Worm (Caenorhabditis elegans): ENCODE results near the gene ZK622.5.

The ZK622.5 gene

DNA sequence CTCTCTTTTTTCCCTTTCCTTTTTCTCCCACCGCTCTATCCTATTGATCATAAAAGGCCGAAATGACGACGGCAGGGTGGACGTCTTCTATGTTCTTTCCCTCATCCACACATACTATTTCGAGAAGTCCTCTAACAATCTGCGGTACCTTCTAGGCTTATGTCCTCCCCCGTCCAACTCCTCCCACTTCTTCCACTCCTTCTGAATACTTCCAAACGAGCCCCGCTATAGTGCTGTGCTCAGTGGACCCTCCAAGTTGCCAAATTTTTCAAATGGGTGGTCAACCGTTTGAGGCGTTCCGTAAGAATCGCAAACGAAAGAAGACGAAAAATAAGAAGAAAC, 46.8 kb downstream of the ZK622.5 start (continued):
- TF ChIP-seq ama-1 (optimal IDR thresholded peaks at IDR 0.05) (no peak), ceh-31 (tag; optimal IDR thresholded peaks at IDR 0.05) (peak; percentile 76), ceh-34 (tag; optimal IDR thresholded peaks at IDR 0.05) (no peak), unc-55 (GFP tag; optimal IDR thresholded peaks at IDR 0.05) (peak; percentile 42), nfya-1 (tag; optimal IDR thresholded peaks at IDR 0.05) (peak; percentile 66), sox-4 (tag; optimal IDR thresholded peaks at IDR 0.05) (no peak), hlh-8 (tag; optimal IDR thresholded peaks at IDR 0.05) (no peak), K02D7.2 (tag; optimal IDR thresholded peaks at IDR 0.05) (no peak)

DNA sequence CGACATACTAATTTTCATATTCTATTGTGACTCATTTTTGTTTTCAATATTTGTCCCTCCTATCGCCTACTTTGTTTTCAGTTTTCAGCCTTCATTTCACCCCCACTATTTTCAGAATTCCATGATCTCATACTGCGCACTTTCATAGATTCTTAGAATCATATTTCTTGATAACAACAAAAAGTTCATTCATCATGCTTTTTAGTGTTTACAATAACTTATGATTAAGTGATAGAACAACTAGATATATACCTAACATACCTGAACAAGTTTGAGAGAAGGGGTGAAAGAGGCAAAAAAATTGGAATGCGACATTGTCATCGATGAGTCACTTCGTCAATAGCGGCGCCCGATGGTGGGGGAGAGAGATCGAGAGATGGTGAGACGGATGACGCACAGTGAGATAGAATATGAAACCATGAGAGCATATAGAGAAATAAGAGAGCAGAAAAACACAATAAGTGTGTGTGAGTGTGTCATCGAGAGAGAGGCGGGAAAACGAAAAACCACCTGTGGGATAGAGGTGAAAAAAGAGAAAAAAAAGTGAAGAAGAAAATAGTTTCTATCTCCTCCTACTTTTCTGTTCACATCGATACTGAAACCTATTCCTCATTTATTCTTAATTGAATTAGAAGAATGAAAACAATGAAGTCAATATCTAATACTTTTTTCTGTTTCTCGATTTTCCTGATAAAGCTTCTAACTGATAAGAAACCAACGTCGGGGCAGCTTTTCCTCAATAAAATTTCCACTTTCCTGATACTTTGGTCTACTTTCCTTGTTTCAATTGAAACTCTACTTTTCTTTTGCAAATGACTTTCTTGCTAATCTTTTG, 47.6 kb downstream of the ZK622.5 start:
- TF ChIP-seq fkh-6 (tag; optimal IDR thresholded peaks at IDR 0.05): no peak
- peak; percentile 71 for TF ChIP-seq ceh-18 (tag; optimal IDR thresholded peaks at IDR 0.05)
- peak; percentile 56 for TF ChIP-seq tbx-2 (tag; optimal IDR thresholded peaks at IDR 0.05)
- TF ChIP-seq lin-11 (tag; optimal IDR thresholded peaks at IDR 0.05): no peak
- no peak for TF ChIP-seq ceh-6 (GFP tag; optimal IDR thresholded peaks at IDR 0.05)
- no peak for TF ChIP-seq K09A11.1 (tag; optimal IDR thresholded peaks at IDR 0.05; ENCODE audit: insufficient read depth)
- TF ChIP-seq madf-2 (tag; optimal IDR thresholded peaks at IDR 0.05): no peak
- TF ChIP-seq ceh-19 (GFP tag; optimal IDR thresholded peaks at IDR 0.05): no peak
- peak; percentile 35 for TF ChIP-seq unc-55 (GFP tag; optimal IDR thresholded peaks at IDR 0.05)
- TF ChIP-seq K02D7.2 (tag; optimal IDR thresholded peaks at IDR 0.05): no peak
- TF ChIP-seq ceh-31 (tag; optimal IDR thresholded peaks at IDR 0.05): peak; percentile 62
- TF ChIP-seq ceh-34 (tag; optimal IDR thresholded peaks at IDR 0.05): peak; percentile 33
- no peak for TF ChIP-seq pros-1 (tag; optimal IDR thresholded peaks at IDR 0.05)
- TF ChIP-seq unc-42 (tag; optimal IDR thresholded peaks at IDR 0.05): peak; percentile 52
- no peak for TF ChIP-seq syd-9 (tag; optimal IDR thresholded peaks at IDR 0.05)
- peak; percentile 30 for TF ChIP-seq pqm-1 (tag; optimal IDR thresholded peaks at IDR 0.05)
- no peak for TF ChIP-seq rnt-1 (tag; optimal IDR thresholded peaks at IDR 0.05)
- peak; percentile 28 for TF ChIP-seq F13H6.1 (tag; optimal IDR thresholded peaks at IDR 0.05)
- TF ChIP-seq unc-86 (tag; optimal IDR thresholded peaks at IDR 0.05): no peak
- TF ChIP-seq nfya-1 (tag; optimal IDR thresholded peaks at IDR 0.05): peak; percentile 54
- TF ChIP-seq ama-1 (optimal IDR thresholded peaks at IDR 0.05): peak; percentile 15
- no peak for TF ChIP-seq hlh-30 (tag; optimal IDR thresholded peaks at IDR 0.05; ENCODE audit: insufficient read depth)
- peak; percentile 64 for TF ChIP-seq elt-2 (tag; optimal IDR thresholded peaks at IDR 0.05)
- TF ChIP-seq ceh-45 (GFP tag; IDR thresholded peaks at IDR 0.05): no peak

DNA sequence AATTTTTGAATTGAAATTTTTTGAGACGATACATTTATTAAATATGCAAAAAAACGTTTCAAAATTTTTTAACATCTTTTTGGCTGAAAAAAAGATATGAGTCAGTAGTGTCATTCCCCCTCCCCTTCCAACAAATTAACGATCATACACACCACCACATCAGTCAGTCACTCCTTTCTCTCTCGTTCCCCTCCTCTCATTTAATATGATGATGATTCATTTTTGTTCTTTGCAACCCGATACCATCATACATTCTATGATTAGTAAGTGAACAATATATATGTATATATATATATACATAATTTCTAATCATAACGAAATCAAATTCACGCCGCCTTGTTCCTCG, 48.2 kb downstream of the ZK622.5 start:
- no peak for TF ChIP-seq ceh-6 (GFP tag; optimal IDR thresholded peaks at IDR 0.05)

DNA sequence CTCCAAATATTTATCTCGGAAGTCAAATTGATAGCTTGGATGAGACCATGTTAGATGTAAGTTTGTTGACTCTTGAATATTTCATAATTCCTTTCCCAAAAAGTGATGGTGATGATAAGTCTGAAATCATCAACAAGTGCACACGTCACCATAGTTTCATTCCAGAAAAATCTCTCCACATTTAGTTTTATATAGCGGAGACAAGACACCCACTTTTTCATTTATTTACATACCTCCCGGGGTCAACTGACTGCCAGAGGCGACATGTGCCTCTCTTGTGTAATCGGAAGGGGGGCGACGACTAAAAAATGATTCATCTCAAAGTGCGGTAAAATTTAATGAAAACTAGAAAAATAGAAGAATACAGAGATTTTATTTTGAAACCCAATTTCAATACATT, 49.1 kb downstream of the ZK622.5 start:
- peak; percentile 0 for TF ChIP-seq hlh-30 (tag; optimal IDR thresholded peaks at IDR 0.05; ENCODE audit: insufficient read depth)
- TF ChIP-seq npax-4 (tag; optimal IDR thresholded peaks at IDR 0.05): no peak

DNA sequence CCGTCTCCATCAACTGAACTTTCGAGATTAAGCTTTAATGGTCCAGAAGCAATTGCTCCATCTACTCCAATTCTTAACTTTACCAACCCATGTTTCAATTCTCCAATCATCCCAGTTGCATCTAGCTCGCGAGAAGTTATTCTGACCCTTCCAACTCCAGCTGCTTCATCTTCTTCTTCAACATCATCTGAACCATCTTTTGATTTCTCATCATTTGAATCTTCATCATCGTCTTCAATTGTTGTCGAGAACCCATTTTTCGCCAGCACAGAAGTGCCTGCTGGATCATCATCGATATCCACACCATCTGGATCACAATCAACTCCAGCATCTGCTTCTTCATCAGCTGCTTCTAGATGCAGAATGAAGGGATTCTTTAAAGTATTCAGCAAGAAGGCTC, 50.3 kb downstream of the ZK622.5 start:
- no peak for TF ChIP-seq C38D4.7 (GFP tag; optimal IDR thresholded peaks at IDR 0.05)
- no peak for TF ChIP-seq Y22D7AL.16 (tag; optimal IDR thresholded peaks at IDR 0.05)
- no peak for TF ChIP-seq lim-6 (tag; optimal IDR thresholded peaks at IDR 0.05)
- TF ChIP-seq npax-4 (tag; optimal IDR thresholded peaks at IDR 0.05): no peak
- no peak for TF ChIP-seq ceh-14 (tag; optimal IDR thresholded peaks at IDR 0.05)
- TF ChIP-seq ref-2 (tag; optimal IDR thresholded peaks at IDR 0.05): no peak
- no peak for TF ChIP-seq ceh-30 (tag; optimal IDR thresholded peaks at IDR 0.05)
- no peak for TF ChIP-seq ttx-3 (tag; optimal IDR thresholded peaks at IDR 0.05)
- TF ChIP-seq C08G9.2 (tag; optimal IDR thresholded peaks at IDR 0.05): no peak
- no peak for TF ChIP-seq eyg-1 (tag; optimal IDR thresholded peaks at IDR 0.05)
- TF ChIP-seq unc-3 (GFP tag; conservative IDR thresholded peaks at IDR 0.05): no peak
- TF ChIP-seq unc-3 (tag; optimal IDR thresholded peaks at IDR 0.05): no peak
- TF ChIP-seq F13H6.1 (tag; optimal IDR thresholded peaks at IDR 0.05): no peak
- no peak for TF ChIP-seq ceh-18 (tag; optimal IDR thresholded peaks at IDR 0.05)
- TF ChIP-seq unc-86 (tag; optimal IDR thresholded peaks at IDR 0.05): no peak
- TF ChIP-seq nfya-1 (tag; optimal IDR thresholded peaks at IDR 0.05): no peak
- TF ChIP-seq syd-9 (tag; optimal IDR thresholded peaks at IDR 0.05): no peak
- no peak for TF ChIP-seq fkh-10 (GFP tag; optimal IDR thresholded peaks at IDR 0.05)
- no peak for TF ChIP-seq nhr-11 (tag; optimal IDR thresholded peaks at IDR 0.05)
- no peak for TF ChIP-seq ceh-19 (GFP tag; optimal IDR thresholded peaks at IDR 0.05)

Measured in whole organism, late embryonic.